Fruit fly (Drosophila melanogaster) whole organism, embryonic: ENCODE data around the gene CG32631.

Experiments
- ATbp ChIP-seq: fragments of 200-800 bp; sonication (Bioruptor generic); optimal IDR thresholded peaks from 2 replicates; lab custom pipeline; 2017; ENCODE audit warnings: missing biosample characterization, mild to moderate bottlenecking, missing genetic modification characterization, missing genetic modification reagents
- Ada2b ChIP-seq: fragments of 200-800 bp; sonication (Bioruptor generic); IDR thresholded peaks from 2 replicates; pipeline ENCODE4 v1.3.6; 2022; ENCODE audit warnings: missing biosample characterization, missing genetic modification characterization
- Asciz ChIP-seq: fragments of 200-800 bp; sonication (Bioruptor generic); optimal IDR thresholded peaks from 2 replicates; lab custom pipeline; 2017; ENCODE audit warnings: missing biosample characterization, mild to moderate bottlenecking, missing genetic modification characterization, missing genetic modification reagents
- B-H1 ChIP-seq: fragments of 200-800 bp; sonication (Bioruptor generic); IDR thresholded peaks from 3 replicates; pipeline ENCODE4 v1.3.6; 2022; ENCODE audit warnings: missing biosample characterization, missing genetic modification characterization
- CG12104 ChIP-seq: fragments of 200-800 bp; sonication (Bioruptor generic); optimal IDR thresholded peaks from 3 replicates; lab custom pipeline; 2016; ENCODE audit warnings: missing biosample characterization, missing genetic modification characterization
- CG12659 ChIP-seq: fragments of 200-800 bp; sonication (Bioruptor generic); optimal IDR thresholded peaks from 3 replicates; lab custom pipeline; 2017; ENCODE audit warnings: mild to moderate bottlenecking, missing biosample characterization, missing genetic modification reagents, missing genetic modification characterization
- CG14860 ChIP-seq: fragments of 200-800 bp; sonication (Bioruptor generic); IDR thresholded peaks from 3 replicates; pipeline ENCODE4 v1.3.6; 2022; ENCODE audit warnings: missing biosample characterization, missing genetic modification characterization; ENCODE audit not compliant: partially characterized antibody
- CG15073 ChIP-seq: fragments of 200-800 bp; sonication (Bioruptor generic); optimal IDR thresholded peaks from 2 replicates; lab custom pipeline; 2016; ENCODE audit warnings: missing biosample characterization, missing genetic modification characterization
- CG2120 ChIP-seq: fragments of 200-800 bp; sonication (Bioruptor generic); optimal IDR thresholded peaks from 3 replicates; lab custom pipeline; 2016; ENCODE audit warnings: missing biosample characterization, missing genetic modification characterization
- CG30020 ChIP-seq: fragments of 200-800 bp; optimal IDR thresholded peaks from 2 replicates; lab custom pipeline; 2019; ENCODE audit warnings: missing biosample characterization, mild to moderate bottlenecking, missing genetic modification characterization, moderate library complexity
- CG30431 ChIP-seq: fragments of 200-800 bp; sonication (Bioruptor generic); optimal IDR thresholded peaks from 2 replicates; lab custom pipeline; 2017; ENCODE audit warnings: missing biosample characterization, missing genetic modification characterization
- CG3065 ChIP-seq: fragments of 200-800 bp; sonication (Bioruptor generic); optimal IDR thresholded peaks from 2 replicates; lab custom pipeline; 2016; ENCODE audit warnings: missing biosample characterization, missing genetic modification characterization
- CG6683 ChIP-seq: fragments of 200-800 bp; sonication (Bioruptor generic); optimal IDR thresholded peaks from 2 replicates; lab custom pipeline; 2017; ENCODE audit warnings: missing biosample characterization, mild to moderate bottlenecking, missing genetic modification characterization, missing genetic modification reagents
- CG6689 ChIP-seq: fragments of 200-800 bp; sonication (Bioruptor generic); IDR thresholded peaks from 2 replicates; pipeline ENCODE4 v1.3.6; 2022; ENCODE audit warnings: missing biosample characterization, missing genetic modification characterization
- CG8924 ChIP-seq: fragments of 200-800 bp; optimal IDR thresholded peaks from 3 replicates; lab custom pipeline; 2019; ENCODE audit warnings: missing biosample characterization, mild to moderate bottlenecking, missing genetic modification characterization, moderate library complexity
- CG9817 ChIP-seq: fragments of 200-800 bp; sonication (Bioruptor generic); optimal IDR thresholded peaks from 2 replicates; lab custom pipeline; 2018; ENCODE audit warnings: missing biosample characterization, mild to moderate bottlenecking, missing genetic modification characterization, moderate library complexity
- Dad ChIP-seq: fragments of 200-800 bp; sonication (Bioruptor generic); optimal IDR thresholded peaks from 3 replicates; lab custom pipeline; 2016; ENCODE audit warnings: missing biosample characterization, missing genetic modification characterization
- Dref ChIP-seq: fragments of 200-800 bp; sonication (Bioruptor generic); IDR thresholded peaks from 2 replicates; pipeline ENCODE4 v1.3.6; 2022; ENCODE audit warnings: missing biosample characterization, missing genetic modification characterization
- GATAe ChIP-seq: fragments of 200-800 bp; sonication (Bioruptor generic); conservative IDR thresholded peaks from 2 replicates; pipeline ENCODE4 v1.3.6; 2022; ENCODE audit warnings: missing biosample characterization, missing genetic modification characterization
- Gsc ChIP-seq: fragments of 200-800 bp; sonication (Bioruptor generic); IDR thresholded peaks from 2 replicates; pipeline ENCODE4 v1.3.6; 2022; ENCODE audit warnings: missing biosample characterization, missing genetic modification characterization
- HLH4C ChIP-seq: fragments of 200-800 bp; sonication (Bioruptor generic); IDR thresholded peaks from 3 replicates; pipeline ENCODE4 v1.3.6; 2022; ENCODE audit warnings: missing biosample characterization, missing genetic modification characterization; ENCODE audit not compliant: partially characterized antibody
- HmgZ ChIP-seq: fragments of 200-800 bp; sonication (Bioruptor generic); optimal IDR thresholded peaks from 2 replicates; lab custom pipeline; 2018; ENCODE audit warnings: missing biosample characterization, mild to moderate bottlenecking, missing genetic modification characterization
- Lpt ChIP-seq: fragments of >200 bp; optimal IDR thresholded peaks from 2 replicates; lab custom pipeline; 2018; ENCODE audit warnings: missing biosample characterization, missing genetic modification characterization
- NFAT ChIP-seq: fragments of 200-800 bp; sonication (Bioruptor generic); IDR thresholded peaks from 2 replicates; pipeline ENCODE4 v1.3.6; 2022; ENCODE audit warnings: missing biosample characterization, missing genetic modification characterization
- Pdp1 ChIP-seq, 2 experiments: fragments of 200-800 bp; sonication (Bioruptor generic); optimal IDR thresholded peaks; 3 replicates each; lab custom pipeline; 2016; ENCODE audit warnings: missing biosample characterization in 2 of 2, missing genetic modification characterization in 2 of 2, mild to moderate bottlenecking in 1 of 2, moderate library complexity in 1 of 2
- Six4 ChIP-seq: fragments of 200-800 bp; sonication (Bioruptor generic); optimal IDR thresholded peaks from 2 replicates; lab custom pipeline; 2016; ENCODE audit warnings: missing biosample characterization, missing genetic modification characterization
- Spps ChIP-seq: fragments of 200-800 bp; sonication (Bioruptor generic); optimal IDR thresholded peaks from 2 replicates; lab custom pipeline; 2018; ENCODE audit warnings: missing biosample characterization, mild to moderate bottlenecking, missing genetic modification characterization
- Taf1 ChIP-seq: fragments of 200-800 bp; sonication (Bioruptor generic); IDR thresholded peaks from 2 replicates; pipeline ENCODE4 v1.3.6; 2022; ENCODE audit warnings: missing biosample characterization, missing genetic modification characterization
- ato ChIP-seq: fragments of 200-800 bp; sonication (Bioruptor generic); IDR thresholded peaks from 2 replicates; pipeline ENCODE4 v1.3.6; 2022; ENCODE audit warnings: missing biosample characterization, missing genetic modification characterization; ENCODE audit not compliant: partially characterized antibody
- btn ChIP-seq: fragments of 200-800 bp; sonication (Bioruptor generic); optimal IDR thresholded peaks from 2 replicates; lab custom pipeline; 2016; ENCODE audit warnings: missing biosample characterization, missing genetic modification characterization
- gcm2 ChIP-seq: fragments of 200-800 bp; sonication (Bioruptor generic); optimal IDR thresholded peaks from 2 replicates; lab custom pipeline; 2016; ENCODE audit warnings: missing biosample characterization, missing genetic modification characterization
- ham ChIP-seq: fragments of 200-800 bp; sonication (Bioruptor generic); IDR thresholded peaks from 2 replicates; pipeline ENCODE4 v1.3.6; 2022; ENCODE audit warnings: missing biosample characterization, missing genetic modification characterization
- hbn ChIP-seq: fragments of 200-800 bp; sonication (Bioruptor generic); IDR thresholded peaks from 2 replicates; pipeline ENCODE4 v1.3.6; 2022; ENCODE audit warnings: missing biosample characterization, missing genetic modification characterization; ENCODE audit not compliant: partially characterized antibody
- hth ChIP-seq: fragments of >200 bp; optimal IDR thresholded peaks from 2 replicates; lab custom pipeline; 2017; ENCODE audit warnings: inconsistent platforms
- jumu ChIP-seq: fragments of 200-800 bp; sonication (Bioruptor generic); optimal IDR thresholded peaks from 3 replicates; lab custom pipeline; 2016; ENCODE audit warnings: missing biosample characterization, missing genetic modification characterization
- kah ChIP-seq: fragments of 200-800 bp; sonication (Bioruptor generic); optimal IDR thresholded peaks from 2 replicates; lab custom pipeline; 2018; ENCODE audit warnings: missing biosample characterization, mild to moderate bottlenecking, missing genetic modification characterization
- kni ChIP-seq: fragments of 200-800 bp; sonication (Bioruptor generic); optimal IDR thresholded peaks from 3 replicates; lab custom pipeline; 2017; ENCODE audit warnings: mild to moderate bottlenecking, missing biosample characterization, missing genetic modification reagents, missing genetic modification characterization
- mld ChIP-seq: fragments of 200-800 bp; sonication (Bioruptor generic); IDR thresholded peaks from 3 replicates; pipeline ENCODE4 v1.3.6; 2022; ENCODE audit warnings: missing biosample characterization, missing genetic modification characterization; ENCODE audit not compliant: partially characterized antibody
- nom ChIP-seq: fragments of 200-800 bp; sonication (Bioruptor generic); optimal IDR thresholded peaks from 2 replicates; lab custom pipeline; 2017; ENCODE audit warnings: missing biosample characterization, missing genetic modification characterization, mild to moderate bottlenecking, moderate library complexity, missing genetic modification reagents
- org-1 ChIP-seq: fragments of 200-800 bp; sonication (Bioruptor generic); optimal IDR thresholded peaks from 2 replicates; lab custom pipeline; 2017; ENCODE audit warnings: missing biosample characterization, missing genetic modification characterization
- prd ChIP-seq, 3 experiments: fragments of >200 bp in 2 of 3; fragments of 200-800 bp in 1 of 3; sonication (Bioruptor generic) in 1 of 3; optimal IDR thresholded peaks in 2 of 3; IDR thresholded peaks in 1 of 3; 2 replicates in 2 of 3; 3 replicates in 1 of 3; pipeline versions ENCODE4 v1.3.6 to Lab custom; 2017 to 2022; ENCODE audit warnings: missing biosample characterization in 1 of 3, missing genetic modification characterization in 1 of 3
- shn ChIP-seq: fragments of 200-800 bp; sonication (Bioruptor generic); optimal IDR thresholded peaks from 3 replicates; lab custom pipeline; 2016; ENCODE audit warnings: missing biosample characterization, missing genetic modification characterization
- slou ChIP-seq: fragments of 200-800 bp; sonication (Bioruptor generic); optimal IDR thresholded peaks from 3 replicates; lab custom pipeline; 2016; ENCODE audit warnings: missing biosample characterization, missing genetic modification characterization
- tll ChIP-seq, 2 experiments: fragments of 200-800 bp in 1 of 2; fragments of >200 bp in 1 of 2; sonication (Bioruptor generic) in 1 of 2; optimal IDR thresholded peaks; 2 replicates each; lab custom pipeline; 2017 to 2019; ENCODE audit warnings: missing biosample characterization in 2 of 2, missing genetic modification characterization in 2 of 2, mild to moderate bottlenecking in 1 of 2, moderate library complexity in 1 of 2
- trh ChIP-seq: fragments of 200-800 bp; sonication (Bioruptor generic); optimal IDR thresholded peaks from 2 replicates; lab custom pipeline; 2016; ENCODE audit warnings: missing biosample characterization, missing genetic modification characterization
- vfl ChIP-seq: fragments of 200-800 bp; sonication (Bioruptor generic); optimal IDR thresholded peaks from 2 replicates; lab custom pipeline; 2016; ENCODE audit warnings: missing biosample characterization, missing genetic modification characterization
- z ChIP-seq: fragments of 200-800 bp; sonication (Bioruptor generic); IDR thresholded peaks from 3 replicates; pipeline ENCODE4 v1.3.6; 2022; ENCODE audit warnings: missing biosample characterization, missing genetic modification characterization
- zen ChIP-seq: fragments of 200-800 bp; sonication (Bioruptor generic); optimal IDR thresholded peaks from 3 replicates; lab custom pipeline; 2018; ENCODE audit warnings: missing biosample characterization, mild to moderate bottlenecking, missing genetic modification characterization, moderate library complexity

The CG32631 gene

dm6 chrX:13563483-13564443 is 7.5 kb downstream of the CG32631 start, which contains the start of the genes CG46311 and Tpst (continued):
- TF ChIP-seq Lpt (no peak), B-H1 (GFP tag; lab: Robert Waterston, UW) (no peak; the same call in 2 of the 3 replicates), HmgZ (peak; percentile 72), jumu (GFP tag; lab: Kevin White, UChicago) (peak; percentile 68), hbn (GFP tag; lab: Robert Waterston, UW) (no peak), shn (GFP tag; lab: Kevin White, UChicago) (peak; percentile 51), prd (optimal IDR thresholded peaks at IDR 0.05; lab: Kevin White, UChicago) (no peak), prd (GFP tag; IDR thresholded peaks at IDR 0.05; lab: Robert Waterston, UW) (peak; percentile 68; the same call in 2 of the 3 replicates), NFAT (GFP tag; lab: Robert Waterston, UW) (peak; percentile 83), CG14860 (GFP tag; lab: Robert Waterston, UW) (no peak), CG15073 (GFP tag; lab: Kevin White, UChicago) (no peak), CG8924 (tag; lab: Kevin White, UChicago) (peak; percentile 7), CG12659 (GFP tag; lab: Kevin White, UChicago) (peak; percentile 82), mld (no peak), CG12104 (no peak), Spps (tag; lab: Kevin White, UChicago) (no peak), kni (GFP tag; lab: Kevin White, UChicago) (peak; percentile 8), HLH4C (GFP tag; lab: Robert Waterston, UW) (peak; percentile 17; the same call in 1 of the 3 replicates), GATAe (GFP tag; lab: Robert Waterston, UW) (no peak), tll (GFP tag; optimal IDR thresholded peaks at IDR 0.05; lab: Kevin White, UChicago) (no peak), kah (GFP tag; lab: Kevin White, UChicago) (no peak), zen (tag; lab: Kevin White, UChicago) (peak; percentile 26), gcm2 (GFP tag; lab: Kevin White, UChicago) (no peak), Taf1 (GFP tag; lab: Robert Waterston, UW) (0 out of 2 replicates have a peak, but pooled peaks have one; percentile 19), CG2120 (peak; percentile 62), ham (GFP tag; lab: Robert Waterston, UW) (no peak), Dref (GFP tag; lab: Robert Waterston, UW) (peak; percentile 44; the same call in 1 of the 2 replicates), nom (GFP tag; lab: Kevin White, UChicago) (peak; percentile 31), org-1 (GFP tag; lab: Kevin White, UChicago) (no peak), vfl (GFP tag; lab: Kevin White, UChicago) (no peak), Gsc (GFP tag; lab: Robert Waterston, UW) (no peak), Asciz (GFP tag; lab: Kevin White, UChicago) (no peak), slou (no peak), Six4 (GFP tag; lab: Kevin White, UChicago) (peak; percentile 41), CG30020 (tag; lab: Kevin White, UChicago) (no peak), trh (GFP tag; lab: Kevin White, UChicago) (no peak), CG9817 (peak; percentile 56), z (GFP tag; lab: Robert Waterston, UW) (no peak), btn (GFP tag; lab: Kevin White, UChicago) (no peak), CG30431 (peak; percentile 28), CG6689 (no peak), CG6683 (no peak), Dad (GFP tag; lab: Kevin White, UChicago) (peak; percentile 33), ato (GFP tag; lab: Robert Waterston, UW) (no peak), Pdp1 (GFP tag; optimal IDR thresholded peaks at IDR 0.05; lab: Kevin White, UChicago) (peak; percentile 61), hth (no peak), Ada2b (GFP tag; lab: Robert Waterston, UW) (peak; percentile 60), ATbp (GFP tag; lab: Kevin White, UChicago) (peak; percentile 6), CG3065 (peak; percentile 13)
